Worm (Caenorhabditis elegans) whole organism, L4 larva: ENCODE measurements around the gene fipr-17.
A peak's percentile ranks its signal among the peaks of the same experiment; 100 is the strongest.

Source experiments
- D1046.2 ChIP-seq: fragments of 200-800 bp; sonication (Bioruptor generic); IDR thresholded peaks from 2 replicates; pipeline ENCODE4 v1.3.6; 2022; ENCODE audit warnings: missing genetic modification characterization, missing compliant biosample characterization
- R02D3.7 ChIP-seq: fragments of 150-350 bp; sonication (generic microtip); optimal IDR thresholded peaks from 3 replicates; lab custom pipeline; 2014; ENCODE audit warnings: missing biosample characterization, missing genetic modification characterization
- T20F7.1 ChIP-seq: fragments of 200-800 bp; sonication (Bioruptor generic); optimal IDR thresholded peaks from 2 replicates; lab custom pipeline; 2018; ENCODE audit warnings: mild to moderate bottlenecking, missing genetic modification characterization, missing compliant biosample characterization
- T26A8.4 ChIP-seq: fragments of 200-800 bp; sonication (Bioruptor generic); IDR thresholded peaks from 2 replicates; pipeline ENCODE4 v1.3.6; 2022; ENCODE audit warnings: missing genetic modification characterization, missing compliant biosample characterization
- Y75B8A.6 ChIP-seq: fragments of 200-800 bp; sonication (Bioruptor generic); IDR thresholded peaks from 2 replicates; pipeline ENCODE4 v1.3.6; 2022; ENCODE audit warnings: missing genetic modification reagents, missing genetic modification characterization, missing compliant biosample characterization
- ZK546.5 ChIP-seq, 2 experiments: sonication (generic microtip); optimal IDR thresholded peaks; 2 replicates each; lab custom pipeline; 2017; ENCODE audit warnings: missing biosample characterization in 2 of 2, missing genetic modification characterization in 2 of 2
- ceh-28 ChIP-seq: fragments of 150-350 bp; optimal IDR thresholded peaks from 2 replicates; lab custom pipeline; 2014; ENCODE audit warnings: missing biosample characterization, missing genetic modification reagents, missing genetic modification characterization
- ceh-32 ChIP-seq: sonication (generic microtip); optimal IDR thresholded peaks from 2 replicates; lab custom pipeline; 2016; ENCODE audit warnings: mild to moderate bottlenecking, missing genetic modification characterization, missing compliant biosample characterization; ENCODE audit not compliant: poor library complexity
- ceh-62 ChIP-seq: sonication (generic microtip); optimal IDR thresholded peaks from 2 replicates; lab custom pipeline; 2017; ENCODE audit warnings: missing biosample characterization, missing genetic modification characterization
- daf-12 ChIP-seq: fragments of 150-350 bp; optimal IDR thresholded peaks from 2 replicates; lab custom pipeline; 2014; ENCODE audit warnings: missing biosample characterization, missing genetic modification reagents, missing genetic modification characterization
- daf-16 ChIP-seq, 3 experiments: sonication (generic microtip); optimal IDR thresholded peaks; 2 replicates each; lab custom pipeline; 2016 to 2017; ENCODE audit warnings: missing genetic modification characterization in 3 of 3, missing genetic modification reagents in 3 of 3, mild to moderate bottlenecking in 2 of 3, missing compliant biosample characterization in 2 of 3, missing biosample characterization in 1 of 3, moderate library complexity in 1 of 3
- daf-19 ChIP-seq: fragments of 200-800 bp; sonication (Bioruptor generic); conservative IDR thresholded peaks from 2 replicates; pipeline ENCODE4 v1.3.6; 2022; ENCODE audit warnings: missing genetic modification characterization, missing compliant biosample characterization
- dmd-6 ChIP-seq: fragments of 200-800 bp; sonication (Bioruptor generic); IDR thresholded peaks from 2 replicates; pipeline ENCODE4 v1.3.6; 2022; ENCODE audit warnings: missing genetic modification reagents, missing genetic modification characterization, missing compliant biosample characterization
- dmd-8 ChIP-seq: fragments of 200-800 bp; sonication (Bioruptor generic); IDR thresholded peaks from 2 replicates; pipeline ENCODE4 v1.3.6; 2022; ENCODE audit warnings: missing genetic modification characterization, missing compliant biosample characterization
- dmd-9 ChIP-seq: fragments of 200-800 bp; sonication (Bioruptor generic); IDR thresholded peaks from 2 replicates; pipeline ENCODE4 v1.3.6; 2022; ENCODE audit warnings: missing genetic modification reagents, missing genetic modification characterization, missing compliant biosample characterization
- duxl-1 ChIP-seq: sonication (generic microtip); optimal IDR thresholded peaks from 2 replicates; lab custom pipeline; 2016; ENCODE audit warnings: mild to moderate bottlenecking, missing genetic modification characterization, moderate library complexity, missing compliant biosample characterization; ENCODE audit not compliant: poor library complexity
- dve-1 ChIP-seq: sonication (generic microtip); optimal IDR thresholded peaks from 2 replicates; lab custom pipeline; 2017; ENCODE audit warnings: antibody characterized with exemption, mild to moderate bottlenecking, missing genetic modification characterization, missing compliant biosample characterization; ENCODE audit not compliant: insufficient read depth
- egl-27 ChIP-seq: sonication (generic microtip); optimal IDR thresholded peaks from 3 replicates; lab custom pipeline; 2017; ENCODE audit warnings: missing biosample characterization, missing genetic modification reagents, missing genetic modification characterization
- egl-43 ChIP-seq: fragments of 200-800 bp; sonication (Bioruptor generic); IDR thresholded peaks from 2 replicates; pipeline ENCODE4 v1.3.6; 2022; ENCODE audit warnings: missing genetic modification reagents, missing genetic modification characterization, missing compliant biosample characterization
- fos-1 ChIP-seq: fragments of 150-350 bp; optimal IDR thresholded peaks from 2 replicates; lab custom pipeline; 2014; ENCODE audit warnings: missing biosample characterization, missing genetic modification characterization
- hlh-11 ChIP-seq: fragments of 200-800 bp; sonication (Bioruptor generic); optimal IDR thresholded peaks from 2 replicates; lab custom pipeline; 2018; ENCODE audit warnings: mild to moderate bottlenecking, missing genetic modification characterization, missing compliant biosample characterization
- hmg-1.1 ChIP-seq: fragments of 200-800 bp; sonication (Bioruptor generic); IDR thresholded peaks from 2 replicates; pipeline ENCODE4 v1.3.6; 2022; ENCODE audit warnings: missing genetic modification reagents, missing genetic modification characterization, missing compliant biosample characterization
- jun-1 ChIP-seq: fragments of 150-350 bp; optimal IDR thresholded peaks from 2 replicates; lab custom pipeline; 2014; ENCODE audit warnings: missing biosample characterization, missing genetic modification reagents, missing genetic modification characterization
- lin-13 ChIP-seq: fragments of 150-350 bp; optimal IDR thresholded peaks from 2 replicates; lab custom pipeline; 2014; ENCODE audit warnings: missing biosample characterization, missing genetic modification reagents, missing genetic modification characterization
- lin-29 ChIP-seq: fragments of 200-800 bp; sonication (Bioruptor generic); IDR thresholded peaks from 2 replicates; pipeline ENCODE4 v1.3.6; 2022; ENCODE audit warnings: missing genetic modification reagents, missing genetic modification characterization, missing compliant biosample characterization
- lin-39 ChIP-seq: fragments of 150-350 bp; optimal IDR thresholded peaks from 2 replicates; lab custom pipeline; 2014; ENCODE audit warnings: missing biosample characterization, missing genetic modification reagents, missing genetic modification characterization
- lir-3 ChIP-seq: sonication (generic microtip); optimal IDR thresholded peaks from 2 replicates; lab custom pipeline; 2016; ENCODE audit warnings: mild to moderate bottlenecking, missing genetic modification characterization, missing compliant biosample characterization
- lsy-2 ChIP-seq, 2 experiments: fragments of 150-350 bp in 1 of 2; sonication (generic microtip) in 1 of 2; optimal IDR thresholded peaks; 2 replicates each; lab custom pipeline; 2014 to 2017; ENCODE audit warnings: missing biosample characterization in 2 of 2, missing genetic modification characterization in 2 of 2
- madf-5 ChIP-seq, 2 experiments: fragments of 200-800 bp; sonication (Bioruptor generic); IDR thresholded peaks; 2 replicates each; pipeline ENCODE4 v1.3.6; 2022; ENCODE audit warnings: missing compliant biosample characterization in 2 of 2, missing genetic modification characterization in 2 of 2
- mdl-1 ChIP-seq, 2 experiments: fragments of 150-350 bp in 1 of 2; sonication (generic microtip) in 1 of 2; optimal IDR thresholded peaks; 2 replicates each; lab custom pipeline; 2014 to 2017; ENCODE audit warnings: missing biosample characterization in 2 of 2, missing genetic modification characterization in 2 of 2
- mdt-29 ChIP-seq: fragments of 200-800 bp; sonication (Bioruptor generic); IDR thresholded peaks from 2 replicates; pipeline ENCODE4 v1.3.6; 2022; ENCODE audit warnings: missing genetic modification reagents, missing genetic modification characterization, missing compliant biosample characterization
- mep-1 ChIP-seq: fragments of 150-350 bp; sonication (generic microtip); optimal IDR thresholded peaks from 3 replicates; lab custom pipeline; 2014; ENCODE audit warnings: missing biosample characterization, missing genetic modification characterization
- mxl-2 ChIP-seq: fragments of 200-800 bp; sonication (Bioruptor generic); conservative IDR thresholded peaks from 2 replicates; pipeline ENCODE4 v1.3.6; 2022; ENCODE audit warnings: missing genetic modification reagents, missing genetic modification characterization, missing compliant biosample characterization
- mxl-3 ChIP-seq: fragments of 200-800 bp; sonication (Bioruptor generic); optimal IDR thresholded peaks from 2 replicates; lab custom pipeline; 2018; ENCODE audit warnings: mild to moderate bottlenecking, missing genetic modification characterization, missing compliant biosample characterization
- nhr-111 ChIP-seq: fragments of 200-800 bp; sonication (Bioruptor generic); optimal IDR thresholded peaks from 2 replicates; lab custom pipeline; 2018; ENCODE audit warnings: mild to moderate bottlenecking, missing genetic modification characterization, missing compliant biosample characterization
- nhr-237 ChIP-seq: sonication (generic microtip); optimal IDR thresholded peaks from 2 replicates; lab custom pipeline; 2017; ENCODE audit warnings: missing biosample characterization, missing genetic modification characterization
- nhr-25 ChIP-seq: sonication (generic microtip); optimal IDR thresholded peaks from 2 replicates; lab custom pipeline; 2017; ENCODE audit warnings: missing genetic modification characterization, mild to moderate bottlenecking, missing compliant biosample characterization, antibody characterized with exemption, moderate library complexity, borderline replicate concordance; ENCODE audit not compliant: insufficient read depth
- nhr-28 ChIP-seq: fragments of 150-350 bp; optimal IDR thresholded peaks from 2 replicates; lab custom pipeline; 2014; ENCODE audit warnings: missing biosample characterization, missing genetic modification characterization
- nhr-41 ChIP-seq: fragments of 200-800 bp; sonication (Bioruptor generic); IDR thresholded peaks from 2 replicates; pipeline ENCODE4 v1.3.6; 2022; ENCODE audit warnings: missing genetic modification reagents, missing genetic modification characterization, missing compliant biosample characterization
- nhr-42 ChIP-seq: fragments of 200-800 bp; sonication (Bioruptor generic); IDR thresholded peaks from 2 replicates; pipeline ENCODE4 v1.3.6; 2022; ENCODE audit warnings: missing genetic modification characterization, missing compliant biosample characterization
- nhr-48 ChIP-seq: sonication (generic microtip); optimal IDR thresholded peaks from 2 replicates; lab custom pipeline; 2016; ENCODE audit warnings: mild to moderate bottlenecking, missing genetic modification characterization, missing compliant biosample characterization
- nhr-6 ChIP-seq: fragments of 150-350 bp; optimal IDR thresholded peaks from 2 replicates; lab custom pipeline; 2014; ENCODE audit warnings: missing biosample characterization, missing genetic modification characterization
- nhr-77 ChIP-seq: fragments of 150-350 bp; optimal IDR thresholded peaks from 2 replicates; lab custom pipeline; 2014; ENCODE audit warnings: missing biosample characterization, missing genetic modification characterization
- pqm-1 ChIP-seq: sonication (generic microtip); optimal IDR thresholded peaks from 2 replicates; lab custom pipeline; 2017; ENCODE audit warnings: missing biosample characterization, missing genetic modification characterization
- sdz-12 ChIP-seq: fragments of 200-800 bp; sonication (Bioruptor generic); optimal IDR thresholded peaks from 2 replicates; lab custom pipeline; 2018; ENCODE audit warnings: mild to moderate bottlenecking, missing genetic modification characterization, missing compliant biosample characterization
- set-16 ChIP-seq: fragments of 200-800 bp; sonication (Bioruptor generic); IDR thresholded peaks from 2 replicates; pipeline ENCODE4 v1.3.6; 2022; ENCODE audit warnings: missing genetic modification reagents, missing genetic modification characterization, missing compliant biosample characterization
- snpc-4 ChIP-seq: fragments of 150-350 bp; optimal IDR thresholded peaks from 2 replicates; lab custom pipeline; 2014; ENCODE audit warnings: missing biosample characterization, missing genetic modification characterization
- unc-39 ChIP-seq: sonication (generic microtip); optimal IDR thresholded peaks from 2 replicates; lab custom pipeline; 2017; ENCODE audit warnings: missing biosample characterization, missing genetic modification characterization
- zag-1 ChIP-seq: fragments of 150-350 bp; optimal IDR thresholded peaks from 2 replicates; lab custom pipeline; 2014; ENCODE audit warnings: missing biosample characterization, missing genetic modification characterization
- zip-11 ChIP-seq: fragments of 200-800 bp; sonication (Bioruptor generic); IDR thresholded peaks from 2 replicates; pipeline ENCODE4 v1.3.6; 2022; ENCODE audit warnings: missing genetic modification characterization, missing compliant biosample characterization
- zip-2 ChIP-seq: fragments of 150-350 bp; optimal IDR thresholded peaks from 2 replicates; lab custom pipeline; 2014; ENCODE audit warnings: missing biosample characterization, missing genetic modification characterization

fipr-17 gene

DNA sequence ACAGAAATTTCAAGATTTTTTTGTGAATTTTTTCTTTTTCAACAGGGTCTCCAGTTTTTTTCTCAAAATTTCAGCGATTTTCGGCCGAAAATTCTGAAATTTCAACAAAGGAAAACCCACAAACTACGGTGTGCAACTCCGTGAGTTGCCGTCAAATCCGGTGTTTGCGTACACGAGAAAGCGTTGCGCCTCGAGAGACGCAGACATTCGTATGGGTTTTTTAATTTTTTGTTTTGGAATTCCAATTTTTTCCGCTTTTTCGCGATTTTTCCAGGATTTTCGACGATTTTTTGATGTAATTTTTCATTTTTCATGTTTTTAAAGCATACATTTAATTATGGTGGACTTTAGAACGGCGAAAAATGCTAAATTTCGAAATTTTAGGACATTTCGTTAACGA, 28.7 kb upstream of the fipr-17 start (continued):
- no peak for TF ChIP-seq T20F7.1 (GFP tag; lab: Kevin White, UChicago)
- peak; percentile 44 for TF ChIP-seq hlh-11 (tag; lab: Kevin White, UChicago)
- TF ChIP-seq mdt-29, result peak; percentile 37; the same call in 1 of the 2 replicates
- TF ChIP-seq sdz-12 (GFP tag; lab: Kevin White, UChicago), result no peak
- TF ChIP-seq madf-5 (GFP tag; IDR thresholded peaks at IDR 0.05; lab: Robert Waterston, UW), result no peak
- TF ChIP-seq daf-19, result no peak
- no peak for TF ChIP-seq daf-12 (tag; lab: Kevin White, UChicago)
- TF ChIP-seq hmg-1.1 (GFP tag; lab: Robert Waterston, UW), result peak; percentile 71
- peak; percentile 66 for TF ChIP-seq lin-13 (GFP tag; lab: Kevin White, UChicago)
- no peak for TF ChIP-seq pqm-1 (tag; lab: Kevin White, UChicago)
- no peak for TF ChIP-seq R02D3.7 (tag; lab: Kevin White, UChicago)
- TF ChIP-seq nhr-42, result 0 out of 2 replicates have a peak, but pooled peaks have one; percentile 34
- no peak for TF ChIP-seq dmd-8
- no peak for TF ChIP-seq egl-43 (GFP tag; lab: Robert Waterston, UW)
- no peak for TF ChIP-seq lir-3 (tag; lab: Kevin White, UChicago)
- no peak for TF ChIP-seq set-16 (GFP tag; lab: Robert Waterston, UW)
- TF ChIP-seq zip-11 (GFP tag; lab: Robert Waterston, UW), result no peak
- TF ChIP-seq nhr-41, result no peak
- TF ChIP-seq nhr-6 (tag; lab: Kevin White, UChicago), result no peak
- TF ChIP-seq unc-39 (tag; lab: Kevin White, UChicago), result no peak
- no peak for TF ChIP-seq ZK546.5 (tag; optimal IDR thresholded peaks at IDR 0.05; lab: Kevin White, UChicago)
- TF ChIP-seq mxl-3 (GFP tag; lab: Kevin White, UChicago), result no peak
- TF ChIP-seq nhr-237 (tag; lab: Kevin White, UChicago), result no peak
- no peak for TF ChIP-seq zip-2 (tag; lab: Kevin White, UChicago)
- TF ChIP-seq mep-1 (tag; lab: Kevin White, UChicago), result peak; percentile 49
- no peak for TF ChIP-seq mxl-2
- no peak for TF ChIP-seq daf-16 (GFP tag; optimal IDR thresholded peaks at IDR 0.05; lab: Kevin White, UChicago)
- TF ChIP-seq daf-16 (tag; optimal IDR thresholded peaks at IDR 0.05; lab: Kevin White, UChicago), result peak; percentile 27
- TF ChIP-seq nhr-48, result no peak
- peak; percentile 42; the same call in 1 of the 2 replicates for TF ChIP-seq lin-29
- peak; percentile 37 for TF ChIP-seq nhr-28
- TF ChIP-seq jun-1 (tag; lab: Kevin White, UChicago), result no peak
- TF ChIP-seq D1046.2 (GFP tag; lab: Robert Waterston, UW), result no peak
- no peak for TF ChIP-seq egl-27
- no peak for TF ChIP-seq Y75B8A.6
- no peak for TF ChIP-seq ceh-28
- no peak for TF ChIP-seq ceh-32 (tag; lab: Kevin White, UChicago)
- no peak for TF ChIP-seq nhr-111 (GFP tag; lab: Kevin White, UChicago)
- TF ChIP-seq nhr-77 (tag; lab: Kevin White, UChicago), result peak; percentile 75
- no peak for TF ChIP-seq dmd-9
- TF ChIP-seq fos-1, result no peak
- no peak for TF ChIP-seq nhr-25 (tag; lab: Kevin White, UChicago)
- peak; percentile 86 for TF ChIP-seq dve-1 (tag; lab: Kevin White, UChicago)
- TF ChIP-seq ceh-62, result no peak
- TF ChIP-seq zag-1 (tag; lab: Kevin White, UChicago), result no peak
- TF ChIP-seq snpc-4 (tag; lab: Kevin White, UChicago), result no peak
- TF ChIP-seq T26A8.4, result peak; percentile 37; the same call in 1 of the 2 replicates
- TF ChIP-seq dmd-6, result peak; percentile 41
- TF ChIP-seq lin-39, result no peak
- TF ChIP-seq duxl-1 (tag; lab: Kevin White, UChicago), result peak; percentile 32
- TF ChIP-seq mdl-1 (tag; optimal IDR thresholded peaks at IDR 0.05; lab: Kevin White, UChicago), result no peak
- peak; percentile 77 to 98 for TF ChIP-seq lsy-2 (tag; optimal IDR thresholded peaks at IDR 0.05; lab: Kevin White, UChicago)
